Worm (Caenorhabditis elegans) whole organism, early embryonic: Measurements from ENCODE around the gene B0250.8.
"Not testable (repeated sequence)": the region's sequence is repeated elsewhere in the genome, so short reads cannot be mapped to it uniquely, and the experiment has no call there.

Experiments used
- B0310.2 ChIP-seq: sonication (generic microtip); optimal IDR thresholded peaks from 2 replicates; lab custom pipeline; 2016; ENCODE audit warnings: mild to moderate bottlenecking, missing genetic modification characterization, missing compliant biosample characterization
- F13C5.2 ChIP-seq: sonication (generic microtip); optimal IDR thresholded peaks from 2 replicates; lab custom pipeline; 2017; ENCODE audit warnings: mild to moderate bottlenecking, missing genetic modification characterization, inconsistent platforms, missing compliant biosample characterization
- aly-1 ChIP-seq: sonication (generic microtip); optimal IDR thresholded peaks from 2 replicates; lab custom pipeline; 2016; ENCODE audit warnings: missing genetic modification characterization, missing compliant biosample characterization
- ama-1 ChIP-seq: fragments of 150-350 bp; optimal IDR thresholded peaks from 2 replicates; lab custom pipeline; 2014
- ceh-13 ChIP-seq: fragments of 200-800 bp; sonication (Bioruptor generic); optimal IDR thresholded peaks from 2 replicates; lab custom pipeline; 2018; ENCODE audit warnings: mild to moderate bottlenecking, missing genetic modification characterization, missing compliant biosample characterization
- ceh-36 ChIP-seq: sonication (generic microtip); optimal IDR thresholded peaks from 2 replicates; lab custom pipeline; 2016; ENCODE audit warnings: missing genetic modification characterization, inconsistent platforms, missing compliant biosample characterization
- ets-7 ChIP-seq: sonication (generic microtip); optimal IDR thresholded peaks from 2 replicates; lab custom pipeline; 2016; ENCODE audit warnings: missing genotype, missing genetic modification characterization, missing compliant biosample characterization
- flt-1 ChIP-seq: fragments of 200-800 bp; sonication (Bioruptor generic); IDR thresholded peaks from 2 replicates; pipeline ENCODE4 v1.3.6; 2022; ENCODE audit warnings: missing genetic modification characterization, missing compliant biosample characterization
- hmbx-1 ChIP-seq: sonication (generic microtip); optimal IDR thresholded peaks from 2 replicates; lab custom pipeline; 2016; ENCODE audit warnings: mild to moderate bottlenecking, missing genetic modification characterization, missing compliant biosample characterization
- hmg-4 ChIP-seq: fragments of 200-800 bp; sonication (Bioruptor generic); optimal IDR thresholded peaks from 2 replicates; lab custom pipeline; 2018; ENCODE audit warnings: mild to moderate bottlenecking, missing genetic modification characterization, missing compliant biosample characterization
- hnd-1 ChIP-seq: sonication (generic microtip); optimal IDR thresholded peaks from 2 replicates; lab custom pipeline; 2016; ENCODE audit warnings: missing genetic modification characterization, missing compliant biosample characterization
- pes-1 ChIP-seq: fragments of 200-800 bp; sonication (Bioruptor generic); IDR thresholded peaks from 2 replicates; pipeline ENCODE4 v1.3.6; 2022; ENCODE audit warnings: missing genetic modification reagents, missing genetic modification characterization, missing compliant biosample characterization
- scrt-1 ChIP-seq: fragments of 200-800 bp; sonication (Bioruptor generic); IDR thresholded peaks from 2 replicates; pipeline ENCODE4 v1.3.6; 2022; ENCODE audit warnings: missing genetic modification characterization, missing compliant biosample characterization
- sea-1 ChIP-seq: fragments of 200-800 bp; sonication (Bioruptor generic); conservative IDR thresholded peaks from 2 replicates; pipeline ENCODE4 v1.3.6; 2022; ENCODE audit warnings: missing genetic modification characterization, missing compliant biosample characterization
- tbx-11 ChIP-seq: fragments of 200-800 bp; sonication (Bioruptor generic); IDR thresholded peaks from 2 replicates; pipeline ENCODE4 v1.3.6; 2022; ENCODE audit warnings: missing genetic modification characterization, missing compliant biosample characterization
- tbx-37 ChIP-seq: fragments of 200-800 bp; sonication (Bioruptor generic); conservative IDR thresholded peaks from 2 replicates; pipeline ENCODE4 v1.3.6; 2022; ENCODE audit warnings: missing genetic modification reagents, missing genetic modification characterization, missing compliant biosample characterization
- tra-4 ChIP-seq: sonication (generic microtip); optimal IDR thresholded peaks from 2 replicates; lab custom pipeline; 2017; ENCODE audit warnings: missing genetic modification characterization, missing compliant biosample characterization

B0250.8 gene

DNA sequence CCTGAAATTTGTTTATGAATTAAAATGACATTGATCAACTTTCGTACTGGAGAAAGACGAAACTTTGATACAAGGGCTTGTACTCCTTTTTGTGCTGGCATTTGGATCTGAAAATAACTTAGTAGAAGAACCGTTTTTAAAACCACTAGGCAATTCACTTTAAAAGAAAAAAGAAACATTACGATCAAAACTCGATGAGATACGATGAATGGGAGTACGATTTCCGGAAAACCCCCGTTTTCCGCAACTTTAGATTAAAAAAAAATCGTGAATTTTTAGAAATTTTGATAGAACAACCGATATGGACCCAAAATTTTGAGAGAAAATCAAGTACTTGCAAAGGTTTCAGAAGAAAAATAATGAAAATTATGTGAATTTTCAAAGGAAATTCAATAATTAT is at the start of gene B0250.8:
Gene B0250.8, minus strand, starts transcription at position 101 of the 400 bp plus-strand sequence.
- TF ChIP-seq sea-1 (GFP tag; lab: Robert Waterston, UW) (no peak), aly-1 (tag; lab: Kevin White, UChicago) (no peak), scrt-1 (GFP tag; lab: Robert Waterston, UW) (no peak), flt-1 (GFP tag; lab: Robert Waterston, UW) (no peak), F13C5.2 (tag; lab: Kevin White, UChicago) (no peak)

DNA sequence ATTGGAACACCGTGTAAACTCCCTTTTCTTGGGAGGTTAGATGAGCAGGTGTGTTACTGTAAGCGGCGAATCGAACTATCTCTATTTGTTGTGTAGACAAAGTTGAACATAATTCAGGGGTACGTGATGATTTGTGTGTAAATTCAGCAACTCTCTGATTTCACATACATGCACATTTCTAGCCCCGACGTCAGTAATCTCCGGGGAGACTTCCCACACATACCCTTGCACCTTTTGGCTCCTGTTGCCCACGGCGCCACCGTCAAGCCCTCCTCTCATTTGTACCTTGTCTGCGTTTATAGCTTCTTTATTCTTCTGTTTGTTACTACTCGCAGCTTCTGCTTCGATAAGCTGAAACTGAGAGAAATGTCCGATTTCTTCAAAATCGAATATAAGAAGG is 48.6 kb upstream of the B0250.8 start, which contains the start of gene Y38H6C.25:
Gene Y38H6C.25, plus strand, starts transcription at position 301 of the 400 bp plus-strand sequence.
- TF ChIP-seq ceh-36 (tag; lab: Kevin White, UChicago) (no peak), tra-4 (no peak), flt-1 (GFP tag; lab: Robert Waterston, UW) (no peak), aly-1 (tag; lab: Kevin White, UChicago) (no peak), sea-1 (GFP tag; lab: Robert Waterston, UW) (no peak), hnd-1 (no peak), tbx-11 (GFP tag; lab: Robert Waterston, UW) (no peak), ama-1 (no peak), F13C5.2 (tag; lab: Kevin White, UChicago) (no peak), hmbx-1 (no peak), pes-1 (GFP tag; lab: Robert Waterston, UW) (no peak), ets-7 (tag; lab: Kevin White, UChicago) (no peak), B0310.2 (tag; lab: Kevin White, UChicago) (no peak), scrt-1 (GFP tag; lab: Robert Waterston, UW) (no peak), hmg-4 (GFP tag; lab: Kevin White, UChicago) (no peak), tbx-37 (GFP tag; lab: Robert Waterston, UW) (no peak), ceh-13 (GFP tag; lab: Kevin White, UChicago) (no peak)

DNA sequence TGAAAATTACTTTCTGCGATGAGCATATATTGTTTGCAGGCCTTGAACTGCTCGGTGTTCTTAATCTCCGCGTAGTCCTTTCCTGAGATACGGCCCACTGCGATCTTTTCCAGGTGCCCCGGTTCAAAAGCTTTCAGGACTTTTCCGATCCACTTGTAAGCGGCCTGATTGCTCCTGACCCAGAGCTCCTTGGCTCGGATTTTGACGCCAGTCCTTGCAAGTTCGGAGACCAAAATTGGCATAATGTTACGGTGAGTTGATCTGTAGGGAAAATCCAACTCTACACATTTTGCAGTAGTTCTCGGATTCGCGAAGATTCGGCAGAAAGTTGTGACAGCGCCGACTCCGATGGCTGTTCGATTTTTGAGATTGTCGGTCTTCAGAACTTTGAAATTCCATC is 46.7 kb upstream of the B0250.8 start:
- TF ChIP-seq ets-7 (tag; lab: Kevin White, UChicago) (no peak), tbx-11 (GFP tag; lab: Robert Waterston, UW) (no peak), hnd-1 (no peak), F13C5.2 (tag; lab: Kevin White, UChicago) (no peak), aly-1 (tag; lab: Kevin White, UChicago) (no peak), sea-1 (GFP tag; lab: Robert Waterston, UW) (no peak), ama-1 (no peak), ceh-36 (tag; lab: Kevin White, UChicago) (no peak), scrt-1 (GFP tag; lab: Robert Waterston, UW) (no peak), hmg-4 (GFP tag; lab: Kevin White, UChicago) (no peak)

DNA sequence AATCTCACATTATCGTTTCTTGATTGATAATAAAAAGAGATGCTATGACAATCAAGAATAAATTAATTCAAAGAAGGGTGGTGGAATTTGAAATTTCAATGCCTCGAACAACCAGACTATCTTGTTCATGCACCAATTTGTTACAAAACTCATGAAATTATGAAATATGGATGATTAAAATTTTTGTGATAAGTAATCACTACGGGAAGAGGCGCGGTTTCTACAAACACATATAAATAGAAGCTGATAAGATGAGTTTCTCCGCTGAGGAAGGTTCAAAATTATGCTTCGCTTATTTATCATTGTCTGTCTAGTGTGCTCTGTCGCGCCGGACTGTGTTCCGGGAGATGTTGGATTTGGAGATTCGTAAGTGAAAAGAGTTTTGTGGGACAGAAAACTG is 44.2 kb upstream of the B0250.8 start:
- no peak for TF ChIP-seq F13C5.2 (tag; lab: Kevin White, UChicago)
- TF ChIP-seq hnd-1, result no peak
- no peak for TF ChIP-seq hmbx-1
- no peak for TF ChIP-seq hmg-4 (GFP tag; lab: Kevin White, UChicago)
- TF ChIP-seq scrt-1 (GFP tag; lab: Robert Waterston, UW), result no peak
- TF ChIP-seq tra-4, result no peak
- TF ChIP-seq ceh-36 (tag; lab: Kevin White, UChicago), result no peak
- no peak for TF ChIP-seq ets-7 (tag; lab: Kevin White, UChicago)
- TF ChIP-seq tbx-11 (GFP tag; lab: Robert Waterston, UW), result no peak
- no peak for TF ChIP-seq aly-1 (tag; lab: Kevin White, UChicago)
- TF ChIP-seq ama-1, result no peak
- no peak for TF ChIP-seq flt-1 (GFP tag; lab: Robert Waterston, UW)
- no peak for TF ChIP-seq tbx-37 (GFP tag; lab: Robert Waterston, UW)
- no peak for TF ChIP-seq sea-1 (GFP tag; lab: Robert Waterston, UW)
- no peak for TF ChIP-seq B0310.2 (tag; lab: Kevin White, UChicago)
- no peak for TF ChIP-seq ceh-13 (GFP tag; lab: Kevin White, UChicago)
- TF ChIP-seq pes-1 (GFP tag; lab: Robert Waterston, UW), result no peak

DNA sequence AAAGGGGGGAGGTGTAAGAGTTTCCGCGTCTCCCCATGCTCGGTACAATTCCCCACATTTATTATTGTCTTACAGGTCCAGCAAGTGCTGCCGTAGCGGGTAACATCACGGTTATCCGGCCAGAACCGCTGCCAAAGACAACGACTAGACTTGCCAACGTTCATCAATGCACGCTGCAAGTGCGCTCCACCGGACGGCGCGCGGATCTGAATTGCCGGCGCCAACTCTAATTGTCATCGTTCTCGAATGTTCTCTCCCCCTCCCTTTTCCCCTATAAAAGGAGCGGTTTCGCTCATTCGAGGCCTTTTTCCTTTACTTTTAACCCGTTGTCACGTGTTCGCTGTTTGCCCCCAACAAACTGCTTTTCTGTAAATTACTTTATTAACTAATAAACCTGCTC is 43.4 kb upstream of the B0250.8 start, which contains the start of gene Y38H6C.8:
Gene Y38H6C.8, plus strand, starts transcription at position 301 of the 400 bp plus-strand sequence.
- TF ChIP-seq scrt-1 (GFP tag; lab: Robert Waterston, UW); ama-1; ceh-36 (tag; lab: Kevin White, UChicago): not testable (repeated sequence)

DNA sequence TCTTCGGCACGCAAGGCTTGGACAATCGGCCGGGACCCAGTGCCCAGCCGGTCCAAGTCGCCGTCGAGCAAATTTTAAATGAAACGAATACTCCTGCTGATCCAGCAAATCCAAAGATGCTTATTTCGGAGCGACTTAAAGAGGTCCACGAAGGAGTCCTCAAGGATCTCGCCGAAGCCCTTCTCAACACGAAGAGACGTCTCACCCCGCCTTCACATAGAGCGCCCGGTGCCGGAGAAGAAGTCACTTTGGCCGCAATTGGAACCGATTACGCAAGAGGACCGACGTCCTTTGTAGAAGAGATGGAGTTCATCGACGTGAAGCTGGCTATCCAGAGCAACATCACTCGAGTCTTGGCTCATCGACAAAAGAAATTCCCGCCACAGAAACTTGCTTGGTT is 39.1 kb upstream of the B0250.8 start:
- TF ChIP-seq hmg-4 (GFP tag; lab: Kevin White, UChicago) (no peak), scrt-1 (GFP tag; lab: Robert Waterston, UW) (no peak), tbx-11 (GFP tag; lab: Robert Waterston, UW) (no peak), flt-1 (GFP tag; lab: Robert Waterston, UW) (no peak), aly-1 (tag; lab: Kevin White, UChicago) (no peak), tbx-37 (GFP tag; lab: Robert Waterston, UW) (no peak), ceh-13 (GFP tag; lab: Kevin White, UChicago) (no peak), tra-4 (no peak), ceh-36 (tag; lab: Kevin White, UChicago) (no peak), sea-1 (GFP tag; lab: Robert Waterston, UW) (no peak), F13C5.2 (tag; lab: Kevin White, UChicago) (no peak), hmbx-1 (no peak), ama-1 (no peak), ets-7 (tag; lab: Kevin White, UChicago) (no peak), B0310.2 (tag; lab: Kevin White, UChicago) (no peak), pes-1 (GFP tag; lab: Robert Waterston, UW) (no peak), hnd-1 (no peak)

DNA sequence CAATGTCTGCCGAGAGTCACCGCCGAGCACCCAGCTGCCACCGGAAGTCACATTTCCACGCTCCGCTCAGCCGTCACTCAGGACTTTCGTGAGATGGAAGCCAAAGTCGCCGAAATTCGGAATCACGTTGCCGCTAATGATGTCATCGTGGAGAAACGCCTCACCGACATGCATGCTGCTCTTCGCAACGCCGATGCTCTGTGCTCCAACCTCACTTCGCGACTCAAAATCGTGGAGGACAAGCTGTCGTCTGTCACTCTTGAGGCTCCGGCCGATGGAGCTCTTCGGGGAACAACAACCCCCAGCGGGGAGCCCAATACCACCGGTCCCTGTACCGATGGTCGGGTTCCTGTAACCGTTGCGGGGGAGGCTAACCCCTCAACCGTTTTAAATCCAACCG is 36.3 kb upstream of the B0250.8 start:
- no peak for TF ChIP-seq ceh-36 (tag; lab: Kevin White, UChicago)
- no peak for TF ChIP-seq scrt-1 (GFP tag; lab: Robert Waterston, UW)
- no peak for TF ChIP-seq B0310.2 (tag; lab: Kevin White, UChicago)
- TF ChIP-seq ceh-13 (GFP tag; lab: Kevin White, UChicago), result no peak
- no peak for TF ChIP-seq ama-1
- no peak for TF ChIP-seq sea-1 (GFP tag; lab: Robert Waterston, UW)
- TF ChIP-seq tbx-37 (GFP tag; lab: Robert Waterston, UW), result no peak
- TF ChIP-seq hnd-1, result no peak
- TF ChIP-seq hmbx-1, result no peak
- TF ChIP-seq flt-1 (GFP tag; lab: Robert Waterston, UW), result no peak
- no peak for TF ChIP-seq F13C5.2 (tag; lab: Kevin White, UChicago)
- no peak for TF ChIP-seq tra-4
- TF ChIP-seq ets-7 (tag; lab: Kevin White, UChicago), result no peak
- no peak for TF ChIP-seq tbx-11 (GFP tag; lab: Robert Waterston, UW)
- TF ChIP-seq pes-1 (GFP tag; lab: Robert Waterston, UW), result no peak
- TF ChIP-seq aly-1 (tag; lab: Kevin White, UChicago), result no peak
- TF ChIP-seq hmg-4 (GFP tag; lab: Kevin White, UChicago), result no peak
